Fruit fly (Drosophila melanogaster) whole organism: ENCODE results near the gene Tbca.
A peak's percentile ranks its signal among the peaks of the same experiment; 100 is the strongest.

Experiments
- CG8478 ChIP-seq: fragments of >200 bp; optimal IDR thresholded peaks from 2 replicates; lab custom pipeline; 2018; ENCODE audit warnings: inconsistent platforms
- Dll ChIP-seq: fragments of >200 bp; optimal IDR thresholded peaks from 2 replicates; lab custom pipeline; 2017
- EcR ChIP-seq, 2 experiments: fragments of >200 bp; optimal IDR thresholded peaks; 2 replicates each; lab custom pipeline; 2017; ENCODE audit warnings: missing biosample characterization in 2 of 2, missing genetic modification characterization in 2 of 2, missing genetic modification reagents in 2 of 2
- pan ChIP-seq: fragments of >200 bp; optimal IDR thresholded peaks from 2 replicates; lab custom pipeline; 2017
- psq ChIP-seq: fragments of >200 bp; optimal IDR thresholded peaks from 2 replicates; lab custom pipeline; 2017
- usp ChIP-seq: fragments of >200 bp; optimal IDR thresholded peaks from 2 replicates; lab custom pipeline; 2017; ENCODE audit warnings: missing biosample characterization, missing genetic modification characterization, mixed read lengths

The Tbca gene

DNA sequence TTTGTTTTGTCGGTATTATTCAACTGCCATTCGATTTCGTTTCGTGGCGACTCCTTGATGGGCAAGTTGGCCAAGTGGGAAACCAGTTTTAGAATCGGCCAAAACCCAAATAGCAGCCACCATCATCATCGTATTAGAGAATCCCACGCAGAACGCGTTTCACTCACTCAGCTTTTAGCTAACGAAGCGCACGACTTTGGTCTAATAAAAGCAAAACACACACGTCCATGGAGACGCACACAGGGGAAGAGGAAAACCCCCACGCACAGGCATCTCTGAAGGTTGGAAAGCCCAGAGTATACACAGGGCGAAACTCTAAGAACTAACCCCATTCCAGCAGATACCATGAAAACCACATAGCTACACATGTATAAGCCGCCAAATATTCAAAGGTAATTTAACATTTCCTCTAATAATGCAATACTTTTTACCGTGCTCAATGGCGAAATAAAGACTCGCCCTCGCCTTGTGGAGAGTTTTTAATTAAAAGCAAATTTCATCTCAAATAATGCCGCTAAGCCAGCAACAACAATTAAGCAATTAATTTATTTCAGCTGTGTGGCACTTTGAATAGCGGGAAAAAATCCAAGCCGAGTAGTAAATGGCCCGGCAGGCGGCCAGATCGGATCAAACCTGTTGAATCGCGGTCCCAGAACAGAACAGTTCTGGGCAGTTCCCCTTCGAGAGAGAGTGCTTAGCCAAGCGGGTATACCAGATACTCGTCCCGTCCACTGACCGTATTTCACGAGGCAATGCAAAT is 31.8 kb upstream of the Tbca start:
- TF ChIP-seq pan (no peak), EcR (GFP tag; optimal IDR thresholded peaks at IDR 0.05; lab: Kevin White, UChicago) (no peak), psq (lab: Kevin White, UChicago) (no peak), usp (GFP tag; lab: Kevin White, UChicago) (no peak), Dll (lab: Kevin White, UChicago) (no peak)

dm6 chr3R:31712585-31712984 is 30.7 kb upstream of the Tbca start:
- no peak for TF ChIP-seq Dll (lab: Kevin White, UChicago)
- TF ChIP-seq pan = no peak
- TF ChIP-seq usp (GFP tag; lab: Kevin White, UChicago) = no peak
- TF ChIP-seq EcR (GFP tag; optimal IDR thresholded peaks at IDR 0.05; lab: Kevin White, UChicago) = no peak
- no peak for TF ChIP-seq CG8478
- no peak for TF ChIP-seq psq (lab: Kevin White, UChicago)

DNA sequence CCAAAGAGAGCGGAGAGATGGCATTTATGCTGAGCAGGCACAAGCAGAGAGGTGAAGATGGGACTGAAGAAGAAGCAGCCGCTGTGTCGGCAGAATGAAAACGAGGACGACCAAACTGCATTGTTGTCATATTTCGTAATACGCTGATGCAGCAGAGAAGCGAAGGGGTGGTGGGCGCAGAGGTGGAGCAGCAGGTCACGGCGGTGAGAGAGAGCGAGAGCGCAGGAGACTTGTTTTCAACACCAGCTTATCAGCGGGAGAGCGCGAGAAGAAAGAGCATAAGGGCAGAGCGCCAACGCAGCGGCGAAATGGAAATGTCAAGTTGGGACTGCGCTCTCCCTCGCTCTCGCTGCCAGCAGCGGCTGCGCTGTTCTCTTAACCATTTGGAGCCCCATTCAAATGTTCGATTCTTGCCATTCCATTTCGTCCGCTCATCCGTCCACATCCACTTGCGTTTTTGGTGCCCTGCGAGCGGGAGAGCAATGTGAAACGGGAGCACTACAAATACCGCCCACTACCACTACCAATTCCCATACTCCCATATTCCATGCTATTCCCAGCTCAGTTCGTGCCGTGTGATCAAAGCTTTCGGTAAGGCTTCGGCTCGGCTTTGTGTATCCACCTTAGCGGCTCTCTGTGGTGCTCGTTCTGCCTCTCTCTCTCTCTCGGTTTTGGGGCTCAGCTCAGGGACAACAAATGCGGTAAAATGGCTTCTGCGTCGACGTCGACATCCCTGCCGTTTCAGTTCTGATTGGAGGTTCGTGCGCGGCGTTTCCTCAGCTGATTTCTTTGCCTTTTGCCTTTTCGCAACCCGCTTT is 29.8 kb upstream of the Tbca start, which contains the start of gene ttk:
Gene ttk, plus strand, starts transcription at position 562 of the 818 bp plus-strand sequence.
- TF ChIP-seq pan (no peak), Dll (lab: Kevin White, UChicago) (peak; percentile 100), EcR (GFP tag; optimal IDR thresholded peaks at IDR 0.05; lab: Kevin White, UChicago) (peak in 1 of 2 experiments; percentile 19)

dm6 chr3R:31714876-31715712 is 28.2 kb upstream of the Tbca start:
- TF ChIP-seq usp (GFP tag; lab: Kevin White, UChicago) (no peak), CG8478 (no peak), EcR (GFP tag; optimal IDR thresholded peaks at IDR 0.05; lab: Kevin White, UChicago) (no peak), Dll (lab: Kevin White, UChicago) (no peak), pan (no peak), psq (lab: Kevin White, UChicago) (no peak)

- TF ChIP-seq psq (lab: Kevin White, UChicago) (no peak), Dll (lab: Kevin White, UChicago) (no peak), pan (no peak), usp (GFP tag; lab: Kevin White, UChicago) (no peak), CG8478 (no peak), EcR (GFP tag; optimal IDR thresholded peaks at IDR 0.05; lab: Kevin White, UChicago) (no peak)
Observed at dm6 chr3R:31715713-31716024, 27.6 kb upstream of the Tbca start.

- TF ChIP-seq usp (GFP tag; lab: Kevin White, UChicago) (no peak), pan (no peak), EcR (GFP tag; optimal IDR thresholded peaks at IDR 0.05; lab: Kevin White, UChicago) (no peak), psq (lab: Kevin White, UChicago) (no peak), Dll (lab: Kevin White, UChicago) (no peak), CG8478 (no peak)
Observed at dm6 chr3R:31716265-31716664, 27.0 kb upstream of the Tbca start.

DNA sequence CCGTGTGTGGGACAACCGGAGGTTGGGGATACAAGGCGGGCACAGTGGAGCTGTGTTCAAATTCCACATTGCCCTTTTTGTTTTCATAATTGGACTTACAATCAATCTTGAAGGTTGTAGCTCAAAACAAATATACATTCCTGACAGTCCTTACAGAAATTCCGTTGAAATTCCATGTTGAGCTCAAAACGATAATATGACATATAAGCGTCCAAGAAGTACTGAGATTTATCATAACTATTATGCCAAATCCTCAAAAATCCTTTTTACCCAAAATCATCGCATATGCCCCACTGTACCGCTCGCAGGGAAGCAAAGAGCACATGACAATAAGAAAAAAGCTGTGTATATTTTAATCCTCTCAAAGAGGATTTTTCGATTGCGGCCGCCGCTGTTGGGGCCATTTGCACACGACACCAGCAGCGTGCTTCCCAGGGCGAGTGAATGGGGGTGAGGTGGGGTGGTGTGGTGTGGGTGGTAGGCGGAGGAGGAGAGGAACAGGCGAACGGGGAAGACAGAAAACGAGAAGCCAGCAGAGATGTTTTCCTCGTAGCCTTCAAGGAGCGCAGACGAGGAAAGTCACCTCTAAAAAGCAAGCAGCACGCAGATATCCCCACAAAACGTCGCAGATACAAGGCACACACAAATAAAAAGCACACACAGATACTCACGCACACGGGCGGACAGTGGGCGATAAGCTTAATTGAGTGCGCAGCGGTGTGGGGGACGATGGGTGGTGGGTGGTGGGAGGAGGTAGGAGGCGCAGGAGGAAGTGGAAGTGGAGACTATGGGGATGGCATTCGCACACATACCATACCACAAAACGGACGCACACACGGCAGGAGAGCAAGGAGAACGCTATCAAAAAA is 25.8 kb upstream of the Tbca start:
- TF ChIP-seq psq (lab: Kevin White, UChicago) = no peak
- TF ChIP-seq usp (GFP tag; lab: Kevin White, UChicago) = no peak
- no peak for TF ChIP-seq pan
- TF ChIP-seq Dll (lab: Kevin White, UChicago) = no peak
- TF ChIP-seq CG8478 = no peak
- TF ChIP-seq EcR (GFP tag; optimal IDR thresholded peaks at IDR 0.05; lab: Kevin White, UChicago) = no peak

- TF ChIP-seq EcR (GFP tag; optimal IDR thresholded peaks at IDR 0.05; lab: Kevin White, UChicago) = no peak
- TF ChIP-seq Dll (lab: Kevin White, UChicago) = no peak
- no peak for TF ChIP-seq CG8478
- no peak for TF ChIP-seq usp (GFP tag; lab: Kevin White, UChicago)
- TF ChIP-seq psq (lab: Kevin White, UChicago) = no peak
- TF ChIP-seq pan = peak; percentile 82
Observed at dm6 chr3R:31718168-31718565, 25.1 kb upstream of the Tbca start.

DNA sequence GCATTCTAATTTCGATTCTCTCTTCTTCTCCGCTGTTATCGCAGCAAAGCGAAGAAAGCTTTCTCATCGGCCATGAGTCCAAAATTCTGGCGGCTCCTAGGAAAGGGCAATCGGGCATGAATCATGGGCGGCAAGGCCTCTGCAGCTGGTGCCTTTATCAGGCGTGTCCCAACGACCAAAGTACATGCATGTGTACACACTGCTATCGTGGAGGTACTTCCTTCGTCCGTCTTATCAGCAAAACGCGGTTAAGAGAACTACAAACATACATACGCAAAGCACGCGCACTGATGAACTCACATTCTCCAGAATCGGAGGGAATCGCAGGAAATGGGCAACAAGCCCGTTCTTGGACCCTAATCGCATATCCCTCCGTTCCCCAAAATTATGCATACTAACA is 24.3 kb upstream of the Tbca start:
- TF ChIP-seq Dll (lab: Kevin White, UChicago) = no peak
- no peak for TF ChIP-seq EcR (GFP tag; optimal IDR thresholded peaks at IDR 0.05; lab: Kevin White, UChicago)
- TF ChIP-seq usp (GFP tag; lab: Kevin White, UChicago) = no peak
- TF ChIP-seq CG8478 = no peak
- TF ChIP-seq pan = no peak
- TF ChIP-seq psq (lab: Kevin White, UChicago) = no peak

dm6 chr3R:31719497-31719896 is 23.8 kb upstream of the Tbca start:
- no peak for TF ChIP-seq psq (lab: Kevin White, UChicago)
- TF ChIP-seq Dll (lab: Kevin White, UChicago) = no peak
- TF ChIP-seq usp (GFP tag; lab: Kevin White, UChicago) = no peak
- no peak for TF ChIP-seq EcR (GFP tag; optimal IDR thresholded peaks at IDR 0.05; lab: Kevin White, UChicago)
- TF ChIP-seq CG8478 = no peak
- no peak for TF ChIP-seq pan

DNA sequence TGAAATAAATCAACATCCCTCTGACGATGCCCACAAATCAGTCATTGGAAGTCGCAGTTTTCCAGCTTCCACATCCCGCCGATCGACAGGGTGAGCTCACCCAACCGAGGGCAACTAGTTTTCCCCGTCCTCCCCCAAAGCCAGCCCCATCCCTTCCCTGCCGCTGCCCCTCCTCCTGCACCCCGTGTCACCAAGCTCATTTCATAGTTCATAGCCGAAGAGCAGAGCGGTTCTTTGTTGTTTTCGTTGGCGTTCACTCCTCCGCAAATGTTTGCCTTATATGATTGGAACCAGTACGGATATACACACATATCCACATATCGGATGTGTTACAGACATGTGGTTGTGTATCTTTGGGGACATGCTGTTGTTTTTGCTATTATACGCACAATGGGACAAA is 23.2 kb upstream of the Tbca start:
- no peak for TF ChIP-seq pan
- no peak for TF ChIP-seq usp (GFP tag; lab: Kevin White, UChicago)
- TF ChIP-seq Dll (lab: Kevin White, UChicago) = no peak
- TF ChIP-seq EcR (GFP tag; optimal IDR thresholded peaks at IDR 0.05; lab: Kevin White, UChicago) = no peak
- no peak for TF ChIP-seq CG8478
- no peak for TF ChIP-seq psq (lab: Kevin White, UChicago)
